Fruit fly (Drosophila melanogaster): ENCODE data around the gene spn-A.

The spn-A gene

dm6 chr3R:30039494-30039893, 16.3 kb downstream of the spn-A start, which contains the start of the genes janA, Sry-alpha and Sry-beta (continued):
- no peak for TF ChIP-seq cas (GFP tag; IDR thresholded peaks at IDR 0.05)
- peak; percentile 73 for TF ChIP-seq Sin3A (optimal IDR thresholded peaks at IDR 0.05)
- no peak for TF ChIP-seq NFAT (GFP tag; IDR thresholded peaks at IDR 0.05)
- no peak for TF ChIP-seq CG7928 (GFP tag; optimal IDR thresholded peaks at IDR 0.05)
- TF ChIP-seq CG31441 (GFP tag; IDR thresholded peaks at IDR 0.05): no peak
- no peak for TF ChIP-seq ro (GFP tag; IDR thresholded peaks at IDR 0.05)
- no peak for TF ChIP-seq Hr39 (optimal IDR thresholded peaks at IDR 0.05)
- TF ChIP-seq Usf (GFP tag; optimal IDR thresholded peaks at IDR 0.05): no peak
- TF ChIP-seq Lpt (GFP tag; optimal IDR thresholded peaks at IDR 0.05): no peak
- TF ChIP-seq CG31365 (tag; optimal IDR thresholded peaks at IDR 0.05): no peak
- peak; percentile 99 for TF ChIP-seq bbx (GFP tag; IDR thresholded peaks at IDR 0.05; ENCODE audit: partially characterized antibody)
- no peak for TF ChIP-seq Side (GFP tag; optimal IDR thresholded peaks at IDR 0.05)
- TF ChIP-seq crp (GFP tag; optimal IDR thresholded peaks at IDR 0.05): no peak
- TF ChIP-seq mld (GFP tag; IDR thresholded peaks at IDR 0.05; ENCODE audit: partially characterized antibody): peak; percentile 96
- no peak for TF ChIP-seq Bdp1 (GFP tag; optimal IDR thresholded peaks at IDR 0.05)
- no peak for TF ChIP-seq CG11696 (GFP tag; IDR thresholded peaks at IDR 0.05)
- no peak for TF ChIP-seq Atf-2 (GFP tag; optimal IDR thresholded peaks at IDR 0.05)
- no peak for TF ChIP-seq CG33557 (GFP tag; optimal IDR thresholded peaks at IDR 0.05)
- no peak for TF ChIP-seq tll (GFP tag; optimal IDR thresholded peaks at IDR 0.05)
- no peak for TF ChIP-seq rib (GFP tag; IDR thresholded peaks at IDR 0.05)
- no peak for TF ChIP-seq CrebB (tag; optimal IDR thresholded peaks at IDR 0.05)
- TF ChIP-seq CG31388 (GFP tag; optimal IDR thresholded peaks at IDR 0.05): no peak
- no peak for TF ChIP-seq Atf3 (GFP tag; optimal IDR thresholded peaks at IDR 0.05)
- TF ChIP-seq Chrac-16 (GFP tag; optimal IDR thresholded peaks at IDR 0.05): no peak
- TF ChIP-seq Hmx (GFP tag; optimal IDR thresholded peaks at IDR 0.05): no peak
- TF ChIP-seq Jarid2 (GFP tag; optimal IDR thresholded peaks at IDR 0.05): no peak
- TF ChIP-seq CG4360 (GFP tag; IDR thresholded peaks at IDR 0.05): no peak; the same call in 1 of the 2 replicates
- no peak for TF ChIP-seq salm (tag; optimal IDR thresholded peaks at IDR 0.05)
- TF ChIP-seq HLH3B (GFP tag; IDR thresholded peaks at IDR 0.05): no peak
- TF ChIP-seq dati (GFP tag; IDR thresholded peaks at IDR 0.05): no peak
- TF ChIP-seq CG5953 (GFP tag; IDR thresholded peaks at IDR 0.05): no peak
- no peak for TF ChIP-seq chif (GFP tag; optimal IDR thresholded peaks at IDR 0.05)
- no peak for TF ChIP-seq CG10209 (GFP tag; optimal IDR thresholded peaks at IDR 0.05)
- TF ChIP-seq odd (GFP tag; optimal IDR thresholded peaks at IDR 0.05): no peak
- no peak for TF ChIP-seq gsb (GFP tag; IDR thresholded peaks at IDR 0.05)
- no peak for TF ChIP-seq oc (tag; optimal IDR thresholded peaks at IDR 0.05)
- TF ChIP-seq ac (GFP tag; optimal IDR thresholded peaks at IDR 0.05): no peak
- peak; percentile 63 for TF ChIP-seq CG17829 (tag; optimal IDR thresholded peaks at IDR 0.05)
- TF ChIP-seq kay (GFP tag; optimal IDR thresholded peaks at IDR 0.05): no peak
- no peak for TF ChIP-seq nom (GFP tag; optimal IDR thresholded peaks at IDR 0.05)
- no peak for TF ChIP-seq klu (GFP tag; IDR thresholded peaks at IDR 0.05)
- peak; percentile 99 for TF ChIP-seq hbn (GFP tag; IDR thresholded peaks at IDR 0.05; ENCODE audit: partially characterized antibody)
- TF ChIP-seq CG12769 (tag; optimal IDR thresholded peaks at IDR 0.05): no peak
- no peak for TF ChIP-seq CG9727 (GFP tag; optimal IDR thresholded peaks at IDR 0.05)
- TF ChIP-seq pho (GFP tag; optimal IDR thresholded peaks at IDR 0.05): no peak
- TF ChIP-seq Bgb (GFP tag; IDR thresholded peaks at IDR 0.05; ENCODE audit: partially characterized antibody): peak; percentile 99
- no peak for TF ChIP-seq Ada2b (GFP tag; IDR thresholded peaks at IDR 0.05)
- no peak for TF ChIP-seq B-H2 (GFP tag; optimal IDR thresholded peaks at IDR 0.05)
- no peak for TF ChIP-seq cad (GFP tag; optimal IDR thresholded peaks at IDR 0.05)
- peak; percentile 13 for TF ChIP-seq CHES-1-like (GFP tag; optimal IDR thresholded peaks at IDR 0.05)
- TF ChIP-seq hkb (optimal IDR thresholded peaks at IDR 0.05): no peak
- no peak for TF ChIP-seq hkb (GFP tag; IDR thresholded peaks at IDR 0.05)
- TF ChIP-seq CG30020 (tag; optimal IDR thresholded peaks at IDR 0.05): peak; percentile 67
